Fruit fly (Drosophila melanogaster) Kc167 (cell line): ENCODE data around the gene CG10680.

Experiments
- Sin3A ChIP-seq: fragments of >200 bp; optimal IDR thresholded peaks from 2 replicates; lab custom pipeline; 2018; ENCODE audit warnings: missing external identifiers
- h ChIP-seq: fragments of >200 bp; optimal IDR thresholded peaks from 3 replicates; lab custom pipeline; 2018; ENCODE audit warnings: missing external identifiers
- insv ChIP-seq: fragments of >200 bp; optimal IDR thresholded peaks from 3 replicates; lab custom pipeline; 2018; ENCODE audit warnings: missing external identifiers
- psq ChIP-seq: fragments of >200 bp; optimal IDR thresholded peaks from 2 replicates; lab custom pipeline; 2017; ENCODE audit warnings: missing external identifiers

DNA sequence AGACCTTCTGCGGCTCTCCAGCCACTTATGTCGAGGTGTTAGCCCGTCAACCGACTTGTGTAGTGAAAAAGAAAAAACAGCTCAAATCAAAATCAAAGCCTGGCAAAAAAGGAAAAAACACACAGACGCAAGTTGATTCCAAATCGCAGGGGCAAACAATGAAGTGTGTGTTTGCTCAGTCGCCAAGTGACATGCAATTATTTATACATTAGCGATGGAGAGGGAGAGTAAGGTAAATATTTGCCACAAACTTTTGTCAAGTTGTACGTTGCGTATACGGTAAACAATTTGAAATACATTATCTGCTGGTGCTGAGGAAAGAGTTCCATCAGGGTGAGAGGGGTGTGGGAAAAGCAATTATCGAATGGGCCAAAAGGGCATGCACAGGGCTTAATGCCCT is 34.2 kb downstream of the CG10680 start:
- TF ChIP-seq Sin3A (lab: Kevin White, UChicago) (no peak), insv (no peak), psq (lab: Kevin White, UChicago) (no peak), h (lab: Kevin White, UChicago) (no peak)
